Worm (Caenorhabditis elegans) whole organism, L4 larva: ENCODE measurements around the gene wip-1.

Experiments used
- D1046.2 ChIP-seq: fragments of 200-800 bp; sonication (Bioruptor generic); IDR thresholded peaks from 2 replicates; pipeline ENCODE4 v1.3.6; 2022; ENCODE audit warnings: missing genetic modification characterization, missing compliant biosample characterization
- F26F4.8 ChIP-seq: fragments of 200-800 bp; sonication (Bioruptor generic); conservative IDR thresholded peaks from 2 replicates; pipeline ENCODE4 v1.3.6; 2022; ENCODE audit warnings: missing genetic modification characterization, missing compliant biosample characterization
- F49E8.2 ChIP-seq: sonication (generic microtip); optimal IDR thresholded peaks from 2 replicates; lab custom pipeline; 2016; ENCODE audit warnings: missing compliant biosample characterization, mild to moderate bottlenecking, missing genetic modification characterization, borderline replicate concordance
- R02D3.7 ChIP-seq: fragments of 150-350 bp; sonication (generic microtip); optimal IDR thresholded peaks from 3 replicates; lab custom pipeline; 2014; ENCODE audit warnings: missing biosample characterization, missing genetic modification characterization
- T26A8.4 ChIP-seq: fragments of 200-800 bp; sonication (Bioruptor generic); IDR thresholded peaks from 2 replicates; pipeline ENCODE4 v1.3.6; 2022; ENCODE audit warnings: missing genetic modification characterization, missing compliant biosample characterization
- Y105C5A.15 ChIP-seq: fragments of 200-800 bp; sonication (Bioruptor generic); IDR thresholded peaks from 2 replicates; pipeline ENCODE4 v1.3.6; 2022; ENCODE audit warnings: missing genetic modification characterization, missing compliant biosample characterization
- Y5F2A.4 ChIP-seq: fragments of 200-800 bp; sonication (Bioruptor generic); optimal IDR thresholded peaks from 2 replicates; lab custom pipeline; 2018; ENCODE audit warnings: mild to moderate bottlenecking, missing genetic modification characterization, missing compliant biosample characterization
- ZK337.2 ChIP-seq: fragments of 200-800 bp; sonication (Bioruptor generic); IDR thresholded peaks from 2 replicates; pipeline ENCODE4 v1.3.6; 2022; ENCODE audit warnings: missing genetic modification reagents, missing genetic modification characterization, missing compliant biosample characterization
- ZK546.5 ChIP-seq, 2 experiments: sonication (generic microtip); optimal IDR thresholded peaks; 2 replicates each; lab custom pipeline; 2017; ENCODE audit warnings: missing biosample characterization in 2 of 2, missing genetic modification characterization in 2 of 2
- ama-1 ChIP-seq: fragments of 150-350 bp; optimal IDR thresholded peaks from 2 replicates; lab custom pipeline; 2014; ENCODE audit warnings: inconsistent platforms, mixed read lengths
- ceh-20 ChIP-seq: fragments of 200-800 bp; sonication (Bioruptor generic); IDR thresholded peaks from 2 replicates; pipeline ENCODE4 v1.3.6; 2022; ENCODE audit warnings: missing genetic modification reagents, missing genetic modification characterization, missing compliant biosample characterization
- ceh-44 ChIP-seq: fragments of 200-800 bp; sonication (Bioruptor generic); IDR thresholded peaks from 2 replicates; pipeline ENCODE4 v1.3.6; 2022; ENCODE audit warnings: missing genetic modification reagents, missing genetic modification characterization, missing compliant biosample characterization
- ceh-62 ChIP-seq: sonication (generic microtip); optimal IDR thresholded peaks from 2 replicates; lab custom pipeline; 2017; ENCODE audit warnings: missing biosample characterization, missing genetic modification characterization
- ces-1 ChIP-seq: fragments of 150-350 bp; sonication (generic microtip); optimal IDR thresholded peaks from 4 replicates; lab custom pipeline; 2014; ENCODE audit warnings: missing biosample characterization, missing genetic modification reagents, missing genetic modification characterization
- daf-19 ChIP-seq: fragments of 200-800 bp; sonication (Bioruptor generic); conservative IDR thresholded peaks from 2 replicates; pipeline ENCODE4 v1.3.6; 2022; ENCODE audit warnings: missing genetic modification characterization, missing compliant biosample characterization
- dmd-9 ChIP-seq: fragments of 200-800 bp; sonication (Bioruptor generic); IDR thresholded peaks from 2 replicates; pipeline ENCODE4 v1.3.6; 2022; ENCODE audit warnings: missing genetic modification reagents, missing genetic modification characterization, missing compliant biosample characterization
- dpl-1 ChIP-seq: fragments of 150-350 bp; optimal IDR thresholded peaks from 2 replicates; lab custom pipeline; 2014; ENCODE audit warnings: missing biosample characterization, missing genetic modification reagents, missing genetic modification characterization
- dve-1 ChIP-seq: sonication (generic microtip); optimal IDR thresholded peaks from 2 replicates; lab custom pipeline; 2017; ENCODE audit warnings: antibody characterized with exemption, mild to moderate bottlenecking, missing genetic modification characterization, missing compliant biosample characterization; ENCODE audit not compliant: insufficient read depth
- egl-27 ChIP-seq: sonication (generic microtip); optimal IDR thresholded peaks from 3 replicates; lab custom pipeline; 2017; ENCODE audit warnings: missing biosample characterization, missing genetic modification reagents, missing genetic modification characterization
- hlh-30 ChIP-seq: sonication (generic microtip); optimal IDR thresholded peaks from 2 replicates; lab custom pipeline; 2017; ENCODE audit warnings: antibody characterized with exemption, mild to moderate bottlenecking, missing genetic modification characterization, missing compliant biosample characterization; ENCODE audit not compliant: insufficient read depth
- hmg-1.1 ChIP-seq: fragments of 200-800 bp; sonication (Bioruptor generic); IDR thresholded peaks from 2 replicates; pipeline ENCODE4 v1.3.6; 2022; ENCODE audit warnings: missing genetic modification reagents, missing genetic modification characterization, missing compliant biosample characterization
- lim-7 ChIP-seq: fragments of 200-800 bp; sonication (Bioruptor generic); IDR thresholded peaks from 2 replicates; pipeline ENCODE4 v1.3.6; 2022; ENCODE audit warnings: missing genetic modification characterization, missing compliant biosample characterization
- lin-15B ChIP-seq: fragments of 150-350 bp; sonication (generic microtip); optimal IDR thresholded peaks from 3 replicates; lab custom pipeline; 2014; ENCODE audit warnings: missing biosample characterization, missing genetic modification characterization
- lin-29 ChIP-seq: fragments of 200-800 bp; sonication (Bioruptor generic); IDR thresholded peaks from 2 replicates; pipeline ENCODE4 v1.3.6; 2022; ENCODE audit warnings: missing genetic modification reagents, missing genetic modification characterization, missing compliant biosample characterization
- lin-39 ChIP-seq: fragments of 150-350 bp; optimal IDR thresholded peaks from 2 replicates; lab custom pipeline; 2014; ENCODE audit warnings: missing biosample characterization, missing genetic modification reagents, missing genetic modification characterization
- lir-3 ChIP-seq: sonication (generic microtip); optimal IDR thresholded peaks from 2 replicates; lab custom pipeline; 2016; ENCODE audit warnings: mild to moderate bottlenecking, missing genetic modification characterization, missing compliant biosample characterization
- lsy-2 ChIP-seq, 2 experiments: fragments of 150-350 bp in 1 of 2; sonication (generic microtip) in 1 of 2; optimal IDR thresholded peaks; 2 replicates each; lab custom pipeline; 2014 to 2017; ENCODE audit warnings: missing biosample characterization in 2 of 2, missing genetic modification characterization in 2 of 2
- mep-1 ChIP-seq: fragments of 150-350 bp; sonication (generic microtip); optimal IDR thresholded peaks from 3 replicates; lab custom pipeline; 2014; ENCODE audit warnings: missing biosample characterization, missing genetic modification characterization
- mxl-2 ChIP-seq: fragments of 200-800 bp; sonication (Bioruptor generic); conservative IDR thresholded peaks from 2 replicates; pipeline ENCODE4 v1.3.6; 2022; ENCODE audit warnings: missing genetic modification reagents, missing genetic modification characterization, missing compliant biosample characterization
- mxl-3 ChIP-seq: fragments of 200-800 bp; sonication (Bioruptor generic); optimal IDR thresholded peaks from 2 replicates; lab custom pipeline; 2018; ENCODE audit warnings: mild to moderate bottlenecking, missing genetic modification characterization, missing compliant biosample characterization
- nhr-10 ChIP-seq: fragments of 150-350 bp; optimal IDR thresholded peaks from 2 replicates; lab custom pipeline; 2014; ENCODE audit warnings: missing biosample characterization, missing genetic modification characterization
- nhr-102 ChIP-seq: sonication (generic microtip); optimal IDR thresholded peaks from 2 replicates; lab custom pipeline; 2016; ENCODE audit warnings: mild to moderate bottlenecking, missing genetic modification characterization, moderate library complexity, missing compliant biosample characterization
- nhr-11 ChIP-seq: fragments of 150-350 bp; optimal IDR thresholded peaks from 2 replicates; lab custom pipeline; 2014; ENCODE audit warnings: missing biosample characterization, missing genetic modification characterization
- nhr-237 ChIP-seq: sonication (generic microtip); optimal IDR thresholded peaks from 2 replicates; lab custom pipeline; 2017; ENCODE audit warnings: missing biosample characterization, missing genetic modification characterization
- nhr-25 ChIP-seq: sonication (generic microtip); optimal IDR thresholded peaks from 2 replicates; lab custom pipeline; 2017; ENCODE audit warnings: missing genetic modification characterization, mild to moderate bottlenecking, missing compliant biosample characterization, antibody characterized with exemption, moderate library complexity, borderline replicate concordance; ENCODE audit not compliant: insufficient read depth
- nhr-42 ChIP-seq: fragments of 200-800 bp; sonication (Bioruptor generic); IDR thresholded peaks from 2 replicates; pipeline ENCODE4 v1.3.6; 2022; ENCODE audit warnings: missing genetic modification characterization, missing compliant biosample characterization
- nhr-48 ChIP-seq: sonication (generic microtip); optimal IDR thresholded peaks from 2 replicates; lab custom pipeline; 2016; ENCODE audit warnings: mild to moderate bottlenecking, missing genetic modification characterization, missing compliant biosample characterization
- nhr-6 ChIP-seq: fragments of 150-350 bp; optimal IDR thresholded peaks from 2 replicates; lab custom pipeline; 2014; ENCODE audit warnings: missing biosample characterization, missing genetic modification characterization
- nhr-77 ChIP-seq: fragments of 150-350 bp; optimal IDR thresholded peaks from 2 replicates; lab custom pipeline; 2014; ENCODE audit warnings: missing biosample characterization, missing genetic modification characterization
- php-3 ChIP-seq: fragments of 200-800 bp; sonication (Bioruptor generic); IDR thresholded peaks from 2 replicates; pipeline ENCODE4 v1.3.6; 2022; ENCODE audit warnings: missing genetic modification reagents, missing genetic modification characterization, missing compliant biosample characterization
- rbr-2 ChIP-seq: sonication (generic microtip); optimal IDR thresholded peaks from 2 replicates; lab custom pipeline; 2016; ENCODE audit warnings: missing genotype, missing genetic modification characterization, missing compliant biosample characterization
- set-16 ChIP-seq: fragments of 200-800 bp; sonication (Bioruptor generic); IDR thresholded peaks from 2 replicates; pipeline ENCODE4 v1.3.6; 2022; ENCODE audit warnings: missing genetic modification reagents, missing genetic modification characterization, missing compliant biosample characterization
- snpc-4 ChIP-seq: fragments of 150-350 bp; optimal IDR thresholded peaks from 2 replicates; lab custom pipeline; 2014; ENCODE audit warnings: missing biosample characterization, missing genetic modification characterization
- spr-3 ChIP-seq: fragments of 200-800 bp; sonication (Bioruptor generic); optimal IDR thresholded peaks from 2 replicates; lab custom pipeline; 2018; ENCODE audit warnings: mild to moderate bottlenecking, missing genetic modification characterization, missing compliant biosample characterization
- tag-97 ChIP-seq: fragments of 200-800 bp; sonication (Bioruptor generic); IDR thresholded peaks from 2 replicates; pipeline ENCODE4 v1.3.6; 2022; ENCODE audit warnings: missing genetic modification characterization, missing compliant biosample characterization
- unc-130 ChIP-seq: sonication (generic microtip); optimal IDR thresholded peaks from 2 replicates; lab custom pipeline; 2016; ENCODE audit warnings: missing genetic modification reagents, missing genetic modification characterization, missing compliant biosample characterization
- vab-7 ChIP-seq: fragments of 200-800 bp; sonication (Bioruptor generic); IDR thresholded peaks from 2 replicates; pipeline ENCODE4 v1.3.6; 2022; ENCODE audit warnings: missing genetic modification reagents, missing genetic modification characterization, missing compliant biosample characterization
- zag-1 ChIP-seq: fragments of 150-350 bp; optimal IDR thresholded peaks from 2 replicates; lab custom pipeline; 2014; ENCODE audit warnings: missing biosample characterization, missing genetic modification characterization
- zip-11 ChIP-seq: fragments of 200-800 bp; sonication (Bioruptor generic); IDR thresholded peaks from 2 replicates; pipeline ENCODE4 v1.3.6; 2022; ENCODE audit warnings: missing genetic modification characterization, missing compliant biosample characterization
- ztf-11 ChIP-seq: fragments of 150-350 bp; optimal IDR thresholded peaks from 2 replicates; lab custom pipeline; 2014; ENCODE audit warnings: missing biosample characterization, missing genetic modification characterization
- ztf-7 ChIP-seq: fragments of 150-350 bp; optimal IDR thresholded peaks from 2 replicates; lab custom pipeline; 2014; ENCODE audit warnings: missing biosample characterization, missing genetic modification characterization

The wip-1 gene

ce11 chrIII:5018116-5018689 is at the start of gene wip-1:
Gene wip-1, plus strand, starts transcription at chrIII:5018639.
- TF ChIP-seq ama-1 (lab: Kevin White, UChicago): peak; percentile 36
- peak; percentile 94 for TF ChIP-seq dmd-9 (GFP tag; lab: Robert Waterston, UW)
- peak; percentile 62 for TF ChIP-seq mxl-2 (GFP tag; lab: Robert Waterston, UW)
- peak; percentile 52 for TF ChIP-seq lir-3 (tag; lab: Kevin White, UChicago)
- peak; percentile 98 for TF ChIP-seq nhr-11
- peak; percentile 99 for TF ChIP-seq mep-1 (tag; lab: Kevin White, UChicago)
- TF ChIP-seq set-16 (GFP tag; lab: Robert Waterston, UW): peak; percentile 60
- peak; percentile 91 for TF ChIP-seq lin-29
- TF ChIP-seq Y105C5A.15: peak; percentile 84; the same call in 1 of the 2 replicates
- TF ChIP-seq lsy-2 (tag; optimal IDR thresholded peaks at IDR 0.05; lab: Kevin White, UChicago): peak; percentile 88 to 97
- peak; percentile 98 for TF ChIP-seq nhr-77 (tag; lab: Kevin White, UChicago)
- TF ChIP-seq Y5F2A.4 (GFP tag; lab: Kevin White, UChicago): peak; percentile 77
- peak in 1 of 2 experiments; percentile 53 for TF ChIP-seq ZK546.5 (tag; optimal IDR thresholded peaks at IDR 0.05; lab: Kevin White, UChicago)
- TF ChIP-seq dpl-1 (GFP tag; lab: Kevin White, UChicago): peak; percentile 95
- peak; percentile 33 for TF ChIP-seq ces-1 (GFP tag; lab: Kevin White, UChicago)
- TF ChIP-seq nhr-42 (GFP tag; lab: Robert Waterston, UW): peak; percentile 94
- TF ChIP-seq snpc-4 (tag; lab: Kevin White, UChicago): peak; percentile 52
- TF ChIP-seq mxl-3 (GFP tag; lab: Kevin White, UChicago): peak; percentile 97
- peak; percentile 60 for TF ChIP-seq nhr-237
- peak; percentile 65 for TF ChIP-seq lin-15B (tag; lab: Kevin White, UChicago)
- TF ChIP-seq vab-7 (GFP tag; lab: Robert Waterston, UW): peak; percentile 88
- peak; percentile 96 for TF ChIP-seq F49E8.2 (tag; lab: Kevin White, UChicago)
- TF ChIP-seq lim-7 (GFP tag; lab: Robert Waterston, UW): peak; percentile 76
- peak; percentile 98 for TF ChIP-seq hmg-1.1 (GFP tag; lab: Robert Waterston, UW)
- peak; percentile 100 for TF ChIP-seq dve-1
- TF ChIP-seq ztf-11: peak; percentile 18
- peak; percentile 74; the same call in 1 of the 2 replicates for TF ChIP-seq D1046.2
- TF ChIP-seq nhr-48: peak; percentile 91
- peak; percentile 2 for TF ChIP-seq R02D3.7 (tag; lab: Kevin White, UChicago)
- peak; percentile 97 for TF ChIP-seq nhr-102 (tag; lab: Kevin White, UChicago)
- no peak for TF ChIP-seq tag-97
- no peak for TF ChIP-seq ceh-62 (tag; lab: Kevin White, UChicago)
- no peak for TF ChIP-seq zip-11 (GFP tag; lab: Robert Waterston, UW)
- peak; percentile 93 for TF ChIP-seq php-3 (GFP tag; lab: Robert Waterston, UW)
- peak; percentile 97 for TF ChIP-seq unc-130 (GFP tag; lab: Kevin White, UChicago)
- peak; percentile 94 for TF ChIP-seq hlh-30 (tag; lab: Kevin White, UChicago)
- TF ChIP-seq T26A8.4 (GFP tag; lab: Robert Waterston, UW): peak; percentile 98
- no peak for TF ChIP-seq egl-27 (tag; lab: Kevin White, UChicago)
- peak; percentile 44 for TF ChIP-seq nhr-10 (tag; lab: Kevin White, UChicago)
- TF ChIP-seq rbr-2 (tag; lab: Kevin White, UChicago): peak; percentile 98
- no peak for TF ChIP-seq F26F4.8
- peak; percentile 55 for TF ChIP-seq lin-39 (tag; lab: Kevin White, UChicago)
- TF ChIP-seq nhr-6: peak; percentile 95
- TF ChIP-seq ZK337.2 (GFP tag; lab: Robert Waterston, UW): peak; percentile 69; the same call in 1 of the 2 replicates
- TF ChIP-seq ceh-20 (GFP tag; lab: Robert Waterston, UW): peak; percentile 95
- peak; percentile 66 for TF ChIP-seq zag-1 (tag; lab: Kevin White, UChicago)
- peak; percentile 95 for TF ChIP-seq nhr-25 (tag; lab: Kevin White, UChicago)
- TF ChIP-seq ceh-44 (GFP tag; lab: Robert Waterston, UW): peak; percentile 46; the same call in 1 of the 2 replicates
- TF ChIP-seq spr-3 (GFP tag; lab: Kevin White, UChicago): peak; percentile 89
- peak; percentile 95 for TF ChIP-seq daf-19
- TF ChIP-seq ztf-7 (tag; lab: Kevin White, UChicago): peak; percentile 93
